ENCODE assay signal across 2 worm cellular contexts in the genomic region with DNA sequence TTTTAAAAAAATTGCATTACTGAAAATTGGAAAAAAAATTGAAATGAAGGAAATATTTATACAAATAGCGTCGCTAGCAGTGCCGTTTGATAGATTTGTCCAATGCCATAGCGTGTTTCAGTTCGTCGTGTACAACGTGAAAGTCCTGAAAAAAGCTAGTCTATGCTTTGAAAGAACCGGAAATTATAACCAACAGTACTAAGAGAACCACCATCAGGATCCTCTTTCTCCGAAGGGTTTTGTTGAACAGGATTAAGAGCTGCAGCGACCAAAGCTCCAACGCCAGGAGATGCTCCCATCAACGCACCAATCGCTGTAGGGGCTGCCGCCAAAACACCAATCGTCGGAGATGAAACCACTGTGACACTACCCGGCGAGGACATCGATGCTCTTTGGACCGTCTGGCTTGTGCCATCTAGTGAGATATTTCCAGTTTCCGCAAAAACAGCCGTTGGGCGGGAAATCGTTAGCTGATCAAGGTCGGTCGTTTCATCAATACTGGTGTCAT.
A peak's percentile ranks its signal among the peaks of the same experiment; 100 is the strongest.
TF ChIP-seq lines count a peak whose summit lies in the region.

No protein-coding gene starts in this region.

TF ChIP-seq in whole organism, L4 larva, 104 proteins besides CTCF, POLR2A, EP300 and RAD21:
- TF ChIP-seq T20F7.1 (GFP tag; optimal IDR thresholded peaks at IDR 0.05; lab: Kevin White, UChicago) (peak; percentile 63), lin-1 (GFP tag; IDR thresholded peaks at IDR 0.05; lab: Robert Waterston, UW) (0 out of 2 replicates have a peak, but pooled peaks have one; percentile 16), nhr-102 (tag; optimal IDR thresholded peaks at IDR 0.05; lab: Kevin White, UChicago) (peak; percentile 17), pha-4 (GFP tag; IDR thresholded peaks at IDR 0.05; lab: Robert Waterston, UW) (peak; percentile 9; the same call in 1 of the 2 replicates), pha-4 (tag; optimal IDR thresholded peaks at IDR 0.05; lab: Kevin White, UChicago) (no peak), daf-16 (GFP tag; optimal IDR thresholded peaks at IDR 0.05; lab: Kevin White, UChicago) (peak in 1 of 2 experiments; percentile 42), daf-16 (tag; optimal IDR thresholded peaks at IDR 0.05; lab: Kevin White, UChicago) (no peak), Y105C5A.15 (GFP tag; IDR thresholded peaks at IDR 0.05; lab: Robert Waterston, UW) (peak; percentile 82; the same call in 1 of the 2 replicates), nhr-41 (GFP tag; IDR thresholded peaks at IDR 0.05; lab: Robert Waterston, UW) (peak; percentile 35; the same call in 1 of the 2 replicates), dve-1 (tag; optimal IDR thresholded peaks at IDR 0.05; lab: Kevin White, UChicago; ENCODE audit: insufficient read depth) (peak; percentile 30), mdt-29 (GFP tag; IDR thresholded peaks at IDR 0.05; lab: Robert Waterston, UW) (0 out of 2 replicates have a peak, but pooled peaks have one; percentile 22), lim-7 (GFP tag; IDR thresholded peaks at IDR 0.05; lab: Robert Waterston, UW) (0 out of 2 replicates have a peak, but pooled peaks have one; percentile 8), pqm-1 (tag; optimal IDR thresholded peaks at IDR 0.05; lab: Kevin White, UChicago) (no peak), nhr-48 (tag; optimal IDR thresholded peaks at IDR 0.05; lab: Kevin White, UChicago) (no peak), Y48G9A.11 (GFP tag; IDR thresholded peaks at IDR 0.05; lab: Robert Waterston, UW) (0 out of 2 replicates have a peak, but pooled peaks have one; percentile 50), lin-38 (GFP tag; IDR thresholded peaks at IDR 0.05; lab: Robert Waterston, UW) (peak; percentile 45), php-3 (GFP tag; IDR thresholded peaks at IDR 0.05; lab: Robert Waterston, UW) (no peak), lin-13 (GFP tag; optimal IDR thresholded peaks at IDR 0.05; lab: Kevin White, UChicago) (peak; percentile 21), ZK337.2 (GFP tag; IDR thresholded peaks at IDR 0.05; lab: Robert Waterston, UW) (no peak), dmd-6 (GFP tag; IDR thresholded peaks at IDR 0.05; lab: Robert Waterston, UW) (peak; percentile 24), zfp-3 (GFP tag; conservative IDR thresholded peaks at IDR 0.05; lab: Robert Waterston, UW) (peak; percentile 95)

TF ChIP-seq in whole organism, young adult, 124 proteins besides CTCF, POLR2A, EP300 and RAD21 (continues in another document):
- TF ChIP-seq xnd-1 (tag; optimal IDR thresholded peaks at IDR 0.05; lab: Kevin White, UChicago) = no peak
- no peak; the same call in 1 of the 2 replicates for TF ChIP-seq rcor-1 (GFP tag; IDR thresholded peaks at IDR 0.05; lab: Robert Waterston, UW)
- peak; percentile 8; the same call in 1 of the 2 replicates for TF ChIP-seq egl-44 (GFP tag; IDR thresholded peaks at IDR 0.05; lab: Robert Waterston, UW)
- TF ChIP-seq madf-10 (tag; optimal IDR thresholded peaks at IDR 0.05; lab: Kevin White, UChicago) = peak; percentile 30
- TF ChIP-seq hsf-1 (GFP tag; IDR thresholded peaks at IDR 0.05; lab: Robert Waterston, UW) = no peak; the same call in 1 of the 2 replicates
- peak; percentile 94 for TF ChIP-seq atf-7 (tag; optimal IDR thresholded peaks at IDR 0.05; lab: Kevin White, UChicago)
- no peak for TF ChIP-seq lin-40 (tag; optimal IDR thresholded peaks at IDR 0.05; lab: Kevin White, UChicago)
- TF ChIP-seq pha-4 (tag; optimal IDR thresholded peaks at IDR 0.05; lab: Kevin White, UChicago) = no peak
- TF ChIP-seq F52B5.7 (tag; optimal IDR thresholded peaks at IDR 0.05; lab: Kevin White, UChicago) = no peak
- TF ChIP-seq lsy-27 (tag; optimal IDR thresholded peaks at IDR 0.05; lab: Kevin White, UChicago; ENCODE audit: borderline replicate concordance, insufficient read depth) = no peak
- no peak for TF ChIP-seq Y53F4B.3 (GFP tag; IDR thresholded peaks at IDR 0.05; lab: Robert Waterston, UW)
- no peak for TF ChIP-seq nfya-1 (tag; optimal IDR thresholded peaks at IDR 0.05; lab: Kevin White, UChicago; ENCODE audit: borderline replicate concordance, insufficient read depth)
- TF ChIP-seq nhr-120 (GFP tag; IDR thresholded peaks at IDR 0.05; lab: Robert Waterston, UW) = no peak
- no peak for TF ChIP-seq tbx-9 (tag; optimal IDR thresholded peaks at IDR 0.05; lab: Kevin White, UChicago; ENCODE audit: borderline replicate concordance)
- TF ChIP-seq rpc-1 (optimal IDR thresholded peaks at IDR 0.05; lab: Kevin White, UChicago) = no peak
- no peak for TF ChIP-seq rpc-1 (tag; optimal IDR thresholded peaks at IDR 0.05; lab: Kevin White, UChicago)
- TF ChIP-seq sptf-2 (GFP tag; optimal IDR thresholded peaks at IDR 0.05; lab: Kevin White, UChicago) = no peak
- no peak for TF ChIP-seq aptf-2 (GFP tag; conservative IDR thresholded peaks at IDR 0.05; lab: Robert Waterston, UW)
- no peak for TF ChIP-seq F10E7.11 (tag; optimal IDR thresholded peaks at IDR 0.05; lab: Kevin White, UChicago)
- no peak for TF ChIP-seq bed-2 (GFP tag; IDR thresholded peaks at IDR 0.05; lab: Robert Waterston, UW)
- no peak for TF ChIP-seq ccch-3 (GFP tag; optimal IDR thresholded peaks at IDR 0.05; lab: Kevin White, UChicago)
- no peak for TF ChIP-seq die-1 (tag; optimal IDR thresholded peaks at IDR 0.05; lab: Kevin White, UChicago)
- TF ChIP-seq ceh-27 (GFP tag; optimal IDR thresholded peaks at IDR 0.05; lab: Kevin White, UChicago) = no peak
- TF ChIP-seq dox-1 (GFP tag; IDR thresholded peaks at IDR 0.05; lab: Robert Waterston, UW) = peak; percentile 27; the same call in 1 of the 2 replicates
- TF ChIP-seq B0019.2 (GFP tag; conservative IDR thresholded peaks at IDR 0.05; lab: Robert Waterston, UW) = 0 out of 2 replicates have a peak, but pooled peaks have one; percentile 13
- TF ChIP-seq tbp1 (GFP tag; optimal IDR thresholded peaks at IDR 0.05; lab: Kevin White, UChicago) = no peak
- no peak for TF ChIP-seq snpc-1.1 (tag; optimal IDR thresholded peaks at IDR 0.05; lab: Kevin White, UChicago; ENCODE audit: insufficient read depth)
- no peak for TF ChIP-seq attf-3 (GFP tag; conservative IDR thresholded peaks at IDR 0.05; lab: Robert Waterston, UW)
- no peak for TF ChIP-seq K11D2.4 (GFP tag; IDR thresholded peaks at IDR 0.05; lab: Robert Waterston, UW)
- no peak for TF ChIP-seq snpc-4 (GFP tag; optimal IDR thresholded peaks at IDR 0.05; lab: Kevin White, UChicago)
- no peak for TF ChIP-seq snpc-4 (tag; optimal IDR thresholded peaks at IDR 0.05; lab: Kevin White, UChicago)
- TF ChIP-seq hmg-1.2 (GFP tag; IDR thresholded peaks at IDR 0.05; lab: Robert Waterston, UW) = peak; percentile 40; the same call in 1 of the 2 replicates
- TF ChIP-seq Y67H2A.10 (GFP tag; conservative IDR thresholded peaks at IDR 0.05; lab: Robert Waterston, UW) = no peak
- TF ChIP-seq lag-1 (GFP tag; IDR thresholded peaks at IDR 0.05; lab: Robert Waterston, UW) = no peak
- TF ChIP-seq snpc-3.4 (tag; optimal IDR thresholded peaks at IDR 0.05; lab: Kevin White, UChicago) = no peak
- no peak for TF ChIP-seq F57A8.1 (GFP tag; optimal IDR thresholded peaks at IDR 0.05; lab: Kevin White, UChicago)
- TF ChIP-seq nfyb-1 (GFP tag; IDR thresholded peaks at IDR 0.05; lab: Robert Waterston, UW) = peak; percentile 80; the same call in 1 of the 2 replicates
- TF ChIP-seq lsl-1 (GFP tag; optimal IDR thresholded peaks at IDR 0.05; lab: Kevin White, UChicago) = no peak
- TF ChIP-seq ztf-25 (GFP tag; IDR thresholded peaks at IDR 0.05; lab: Robert Waterston, UW) = no peak
- no peak for TF ChIP-seq F23B12.7 (tag; optimal IDR thresholded peaks at IDR 0.05; lab: Kevin White, UChicago; ENCODE audit: insufficient read depth)
- TF ChIP-seq F37B4.10 (GFP tag; IDR thresholded peaks at IDR 0.05; lab: Robert Waterston, UW) = 0 out of 2 replicates have a peak, but pooled peaks have one; percentile 73
- TF ChIP-seq hmg-20 (GFP tag; IDR thresholded peaks at IDR 0.05; lab: Robert Waterston, UW) = no peak; the same call in 1 of the 2 replicates
- no peak for TF ChIP-seq F55B11.4 (tag; optimal IDR thresholded peaks at IDR 0.05; lab: Kevin White, UChicago; ENCODE audit: borderline replicate concordance, insufficient read depth)
- no peak for TF ChIP-seq rec-8 (tag; optimal IDR thresholded peaks at IDR 0.05; lab: Kevin White, UChicago)
- no peak; the same call in 1 of the 2 replicates for TF ChIP-seq Y79H2A.3 (GFP tag; conservative IDR thresholded peaks at IDR 0.05; lab: Robert Waterston, UW)
- TF ChIP-seq ceh-91 (GFP tag; IDR thresholded peaks at IDR 0.05; lab: Robert Waterston, UW) = no peak
- peak; percentile 45 for TF ChIP-seq chd-7 (tag; optimal IDR thresholded peaks at IDR 0.05; lab: Kevin White, UChicago)
- TF ChIP-seq egl-18 (GFP tag; IDR thresholded peaks at IDR 0.05; lab: Robert Waterston, UW) = 0 out of 2 replicates have a peak, but pooled peaks have one; percentile 56
- peak; percentile 73 for TF ChIP-seq ztf-3 (GFP tag; optimal IDR thresholded peaks at IDR 0.05; lab: Kevin White, UChicago)
- TF ChIP-seq ztf-22 (GFP tag; optimal IDR thresholded peaks at IDR 0.05; lab: Kevin White, UChicago) = peak; percentile 54
- no peak for TF ChIP-seq hlh-26 (GFP tag; conservative IDR thresholded peaks at IDR 0.05; lab: Robert Waterston, UW)
- TF ChIP-seq aptf-3 (GFP tag; IDR thresholded peaks at IDR 0.05; lab: Robert Waterston, UW) = 0 out of 2 replicates have a peak, but pooled peaks have one; percentile 45
- TF ChIP-seq F33H1.4 (GFP tag; IDR thresholded peaks at IDR 0.05; lab: Robert Waterston, UW) = no peak; the same call in 1 of the 2 replicates
- no peak for TF ChIP-seq C17E4.6 (GFP tag; IDR thresholded peaks at IDR 0.05; lab: Robert Waterston, UW)
- no peak for TF ChIP-seq D2030.7 (GFP tag; IDR thresholded peaks at IDR 0.05; lab: Robert Waterston, UW)
- TF ChIP-seq ceh-40 (GFP tag; IDR thresholded peaks at IDR 0.05; lab: Robert Waterston, UW) = no peak
- TF ChIP-seq repo-1 (tag; optimal IDR thresholded peaks at IDR 0.05; lab: Kevin White, UChicago) = peak; percentile 95
- TF ChIP-seq ztf-18 (tag; optimal IDR thresholded peaks at IDR 0.05; lab: Kevin White, UChicago) = no peak
- TF ChIP-seq B0261.1 (tag; optimal IDR thresholded peaks at IDR 0.05; lab: Kevin White, UChicago) = no peak
- TF ChIP-seq tlf-1 (GFP tag; optimal IDR thresholded peaks at IDR 0.05; lab: Kevin White, UChicago) = no peak
- TF ChIP-seq efl-1 (GFP tag; optimal IDR thresholded peaks at IDR 0.05; lab: Kevin White, UChicago) = no peak
- no peak for TF ChIP-seq sdz-38 (tag; optimal IDR thresholded peaks at IDR 0.05; lab: Kevin White, UChicago)
- TF ChIP-seq C06A6.2 (GFP tag; conservative IDR thresholded peaks at IDR 0.05; lab: Robert Waterston, UW) = 0 out of 2 replicates have a peak, but pooled peaks have one; percentile 22
